Fruit fly (Drosophila melanogaster): ENCODE results near the gene rdgA.

The rdgA gene

DNA sequence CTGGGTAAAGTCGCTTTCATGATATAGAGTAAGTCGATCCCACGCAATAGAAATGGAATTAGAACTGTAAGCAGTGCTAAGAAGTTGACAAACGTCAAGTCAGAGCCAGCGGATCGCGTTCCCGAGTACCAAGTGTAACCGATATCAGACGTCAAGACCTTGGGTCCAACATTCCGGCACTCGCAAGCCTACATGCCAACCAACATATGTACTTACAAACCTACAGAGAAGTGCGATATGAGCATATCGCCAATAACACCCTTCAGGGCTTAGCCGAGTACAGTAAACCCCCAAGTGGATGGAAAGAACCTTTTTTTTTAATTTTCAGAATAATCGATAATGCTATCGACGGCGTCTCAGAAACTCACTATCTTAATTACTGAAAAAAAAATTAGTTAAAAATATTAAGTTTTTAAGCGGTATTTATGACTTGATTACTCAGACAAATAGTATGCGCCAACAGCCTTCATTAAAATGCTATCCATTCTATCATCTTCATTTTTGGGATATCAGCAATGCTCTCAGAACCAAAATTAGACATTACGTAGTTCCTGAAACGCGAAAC, 14.3 kb upstream of the rdgA start (continued):
- TF ChIP-seq CG33557 (GFP tag; optimal IDR thresholded peaks at IDR 0.05) (no peak), NC2α (GFP tag; optimal IDR thresholded peaks at IDR 0.05) (no peak), CG9727 (GFP tag; optimal IDR thresholded peaks at IDR 0.05) (peak; percentile 41), CG12659 (GFP tag; optimal IDR thresholded peaks at IDR 0.05) (peak; percentile 58), CG8388 (GFP tag; optimal IDR thresholded peaks at IDR 0.05) (peak; percentile 17), CG11560 (tag; IDR thresholded peaks at IDR 0.05) (peak; percentile 54; the same call in 1 of the 3 replicates), ase (GFP tag; IDR thresholded peaks at IDR 0.05) (peak; percentile 48; the same call in 1 of the 3 replicates), CG5953 (GFP tag; IDR thresholded peaks at IDR 0.05) (no peak), CG12219 (GFP tag; optimal IDR thresholded peaks at IDR 0.05) (peak; percentile 16), gro (GFP tag; optimal IDR thresholded peaks at IDR 0.05) (peak; percentile 59), dysf (GFP tag; IDR thresholded peaks at IDR 0.05) (peak; percentile 75), ttk (GFP tag; IDR thresholded peaks at IDR 0.05) (no peak), CG15011 (GFP tag; optimal IDR thresholded peaks at IDR 0.05) (peak; percentile 31), Ets97D (GFP tag; optimal IDR thresholded peaks at IDR 0.05) (peak; percentile 18), usp (GFP tag; optimal IDR thresholded peaks at IDR 0.05) (no peak), CG7556 (GFP tag; optimal IDR thresholded peaks at IDR 0.05) (no peak), CG16779 (GFP tag; IDR thresholded peaks at IDR 0.05) (no peak), CG4617 (GFP tag; optimal IDR thresholded peaks at IDR 0.05; ENCODE audit: borderline replicate concordance) (no peak), CG15696 (tag; optimal IDR thresholded peaks at IDR 0.05) (no peak), CG2120 (GFP tag; optimal IDR thresholded peaks at IDR 0.05) (peak; percentile 86), CG6854 (GFP tag; optimal IDR thresholded peaks at IDR 0.05) (peak; percentile 21), Side (GFP tag; optimal IDR thresholded peaks at IDR 0.05) (peak; percentile 39), fru (optimal IDR thresholded peaks at IDR 0.05) (no peak), CG4707 (GFP tag; optimal IDR thresholded peaks at IDR 0.05) (no peak), CG12155 (GFP tag; optimal IDR thresholded peaks at IDR 0.05) (peak; percentile 18), gem (tag; optimal IDR thresholded peaks at IDR 0.05) (peak; percentile 69), pan (optimal IDR thresholded peaks at IDR 0.05) (no peak), pan (GFP tag; optimal IDR thresholded peaks at IDR 0.05 in 1 of 2, IDR thresholded peaks at IDR 0.05 in 1 of 2) (peak in 1 of 2 experiments; percentile 71), nau (GFP tag; optimal IDR thresholded peaks at IDR 0.05) (no peak), sob (GFP tag; IDR thresholded peaks at IDR 0.05) (peak; percentile 58), CG10274 (GFP tag; optimal IDR thresholded peaks at IDR 0.05) (no peak), CG31224 (GFP tag; IDR thresholded peaks at IDR 0.05) (peak; percentile 45), lilli (GFP tag; optimal IDR thresholded peaks at IDR 0.05) (peak; percentile 77), CG18599 (GFP tag; optimal IDR thresholded peaks at IDR 0.05) (peak; percentile 88), CG6765 (GFP tag; optimal IDR thresholded peaks at IDR 0.05) (no peak), Jarid2 (GFP tag; optimal IDR thresholded peaks at IDR 0.05) (no peak), E2f1 (GFP tag; IDR thresholded peaks at IDR 0.05) (peak; percentile 56), CG7271 (tag; optimal IDR thresholded peaks at IDR 0.05) (no peak), CG4730 (GFP tag; IDR thresholded peaks at IDR 0.05) (peak; percentile 36; the same call in 1 of the 2 replicates), CG2678 (tag; optimal IDR thresholded peaks at IDR 0.05) (peak; percentile 78), schlank (tag; optimal IDR thresholded peaks at IDR 0.05) (peak; percentile 30), ranshi (GFP tag; IDR thresholded peaks at IDR 0.05) (peak; percentile 62), ash1 (GFP tag; optimal IDR thresholded peaks at IDR 0.05) (no peak), Dp (GFP tag; optimal IDR thresholded peaks at IDR 0.05) (no peak), tio (GFP tag; optimal IDR thresholded peaks at IDR 0.05) (peak; percentile 1), Hey (tag; optimal IDR thresholded peaks at IDR 0.05) (no peak), Spps (tag; optimal IDR thresholded peaks at IDR 0.05) (no peak), esg (GFP tag; conservative IDR thresholded peaks at IDR 0.05) (peak; percentile 45; the same call in 1 of the 2 replicates), sens-2 (GFP tag; IDR thresholded peaks at IDR 0.05) (no peak), Neu2 (GFP tag; optimal IDR thresholded peaks at IDR 0.05; ENCODE audit: borderline replicate concordance) (no peak), CG1602 (GFP tag; optimal IDR thresholded peaks at IDR 0.05) (peak; percentile 45)

Measured in whole organism, embryonic.